Worm (Caenorhabditis elegans) whole organism, young adult: ENCODE measurements around the gene lgc-38.

ENCODE experiments used
- B0261.1 ChIP-seq: sonication (generic microtip); optimal IDR thresholded peaks from 2 replicates; lab custom pipeline; 2016; ENCODE audit warnings: mild to moderate bottlenecking, missing genetic modification characterization, moderate library complexity, missing compliant biosample characterization
- C06A6.2 ChIP-seq: fragments of 200-800 bp; sonication (Bioruptor generic); conservative IDR thresholded peaks from 2 replicates; pipeline ENCODE4 v1.3.6; 2022; ENCODE audit warnings: missing genetic modification characterization, missing compliant biosample characterization
- D2030.7 ChIP-seq: fragments of 200-800 bp; sonication (Bioruptor generic); IDR thresholded peaks from 2 replicates; pipeline ENCODE4 v1.3.6; 2022; ENCODE audit warnings: missing genetic modification reagents, missing genetic modification characterization, missing compliant biosample characterization
- F10E7.11 ChIP-seq: sonication (generic microtip); optimal IDR thresholded peaks from 2 replicates; lab custom pipeline; 2017; ENCODE audit warnings: mild to moderate bottlenecking, missing genetic modification characterization, moderate library complexity, missing compliant biosample characterization
- F23B12.7 ChIP-seq: sonication (generic microtip); optimal IDR thresholded peaks from 2 replicates; lab custom pipeline; 2017; ENCODE audit warnings: missing genetic modification characterization, mild to moderate bottlenecking, missing compliant biosample characterization, antibody characterized with exemption, moderate library complexity; ENCODE audit not compliant: insufficient read depth
- F37B4.10 ChIP-seq: fragments of 200-800 bp; sonication (Bioruptor generic); IDR thresholded peaks from 2 replicates; pipeline ENCODE4 v1.3.6; 2022; ENCODE audit warnings: missing genetic modification characterization, missing compliant biosample characterization
- F57A8.1 ChIP-seq: fragments of 200-800 bp; sonication (Bioruptor generic); optimal IDR thresholded peaks from 2 replicates; lab custom pipeline; 2018; ENCODE audit warnings: mild to moderate bottlenecking, missing genetic modification characterization, moderate library complexity, missing compliant biosample characterization
- K11D2.4 ChIP-seq: fragments of 200-800 bp; sonication (Bioruptor generic); IDR thresholded peaks from 2 replicates; pipeline ENCODE4 v1.3.6; 2022; ENCODE audit warnings: missing genetic modification reagents, missing genetic modification characterization, missing compliant biosample characterization
- Y56A3A.18 ChIP-seq: fragments of 200-800 bp; sonication (Bioruptor generic); IDR thresholded peaks from 2 replicates; pipeline ENCODE4 v1.3.6; 2022; ENCODE audit warnings: missing genetic modification reagents, missing genetic modification characterization, missing compliant biosample characterization
- ZK185.1 ChIP-seq: sonication (generic microtip); optimal IDR thresholded peaks from 2 replicates; lab custom pipeline; 2016; ENCODE audit warnings: mild to moderate bottlenecking, missing genetic modification characterization, missing compliant biosample characterization; ENCODE audit not compliant: poor library complexity, severe bottlenecking
- ama-1 ChIP-seq, 3 experiments: fragments of 150-350 bp in 1 of 3; sonication (generic microtip) in 2 of 3; optimal IDR thresholded peaks; 2 replicates each; lab custom pipeline; 2014 to 2018; ENCODE audit warnings: missing biosample characterization in 2 of 3, missing genetic modification characterization in 2 of 3, missing genetic modification reagents in 2 of 3
- aptf-2 ChIP-seq: fragments of 200-800 bp; sonication (Bioruptor generic); conservative IDR thresholded peaks from 2 replicates; pipeline ENCODE4 v1.3.6; 2022; ENCODE audit warnings: missing genetic modification reagents, missing genetic modification characterization, missing compliant biosample characterization
- aptf-3 ChIP-seq: fragments of 200-800 bp; sonication (Bioruptor generic); IDR thresholded peaks from 2 replicates; pipeline ENCODE4 v1.3.6; 2022; ENCODE audit warnings: missing genetic modification characterization, missing compliant biosample characterization
- atf-7 ChIP-seq: sonication (generic microtip); optimal IDR thresholded peaks from 2 replicates; lab custom pipeline; 2017; ENCODE audit warnings: mild to moderate bottlenecking, missing genetic modification characterization, missing compliant biosample characterization
- athp-1 ChIP-seq: sonication (generic microtip); optimal IDR thresholded peaks from 2 replicates; lab custom pipeline; 2017; ENCODE audit warnings: mild to moderate bottlenecking, missing genetic modification characterization, missing compliant biosample characterization
- bed-2 ChIP-seq: fragments of 200-800 bp; sonication (Bioruptor generic); IDR thresholded peaks from 2 replicates; pipeline ENCODE4 v1.3.6; 2022; ENCODE audit warnings: missing genetic modification reagents, missing genetic modification characterization, missing compliant biosample characterization
- cebp-1 ChIP-seq, 2 experiments: fragments of 200-800 bp in 1 of 2; sonication (Bioruptor generic) in 1 of 2; sonication (generic microtip) in 1 of 2; IDR thresholded peaks in 1 of 2; optimal IDR thresholded peaks in 1 of 2; 2 replicates each; pipeline versions ENCODE4 v1.3.6 to Lab custom; 2017 to 2022; ENCODE audit warnings: missing compliant biosample characterization in 2 of 2, missing genetic modification characterization in 2 of 2, mild to moderate bottlenecking in 1 of 2, missing genetic modification reagents in 1 of 2, moderate library complexity in 1 of 2
- ceh-40 ChIP-seq: fragments of 200-800 bp; sonication (Bioruptor generic); IDR thresholded peaks from 2 replicates; pipeline ENCODE4 v1.3.6; 2022; ENCODE audit warnings: missing genetic modification characterization, missing compliant biosample characterization
- ceh-79 ChIP-seq: sonication (generic microtip); optimal IDR thresholded peaks from 2 replicates; lab custom pipeline; 2017; ENCODE audit warnings: mild to moderate bottlenecking, missing genetic modification characterization, missing compliant biosample characterization
- chd-7 ChIP-seq: sonication (generic microtip); optimal IDR thresholded peaks from 2 replicates; lab custom pipeline; 2016; ENCODE audit warnings: mild to moderate bottlenecking, missing genetic modification characterization, moderate library complexity, missing compliant biosample characterization
- die-1 ChIP-seq: sonication (generic microtip); optimal IDR thresholded peaks from 2 replicates; lab custom pipeline; 2016; ENCODE audit warnings: missing genotype, mild to moderate bottlenecking, missing genetic modification characterization, missing compliant biosample characterization
- dpl-1 ChIP-seq: fragments of 150-350 bp; optimal IDR thresholded peaks from 2 replicates; lab custom pipeline; 2014; ENCODE audit warnings: missing biosample characterization, missing genetic modification reagents, missing genetic modification characterization
- egl-44 ChIP-seq: fragments of 200-800 bp; sonication (Bioruptor generic); IDR thresholded peaks from 2 replicates; pipeline ENCODE4 v1.3.6; 2022; ENCODE audit warnings: missing genetic modification reagents, missing genetic modification characterization, missing compliant biosample characterization
- egrh-3 ChIP-seq: fragments of 200-800 bp; sonication (Bioruptor generic); IDR thresholded peaks from 2 replicates; pipeline ENCODE4 v1.3.6; 2022; ENCODE audit warnings: missing genetic modification reagents, missing genetic modification characterization, missing compliant biosample characterization
- ets-4 ChIP-seq: fragments of 200-800 bp; sonication (Bioruptor generic); optimal IDR thresholded peaks from 2 replicates; lab custom pipeline; 2018; ENCODE audit warnings: mild to moderate bottlenecking, missing genetic modification characterization, missing compliant biosample characterization
- him-1 ChIP-seq: sonication (generic microtip); optimal IDR thresholded peaks from 2 replicates; lab custom pipeline; 2016; ENCODE audit warnings: missing genotype, missing genetic modification reagents, missing genetic modification characterization, missing compliant biosample characterization
- hlh-26 ChIP-seq: fragments of 200-800 bp; sonication (Bioruptor generic); conservative IDR thresholded peaks from 2 replicates; pipeline ENCODE4 v1.3.6; 2022; ENCODE audit warnings: missing genetic modification reagents, missing genetic modification characterization, missing compliant biosample characterization
- hrde-1 ChIP-seq: sonication (generic microtip); optimal IDR thresholded peaks from 2 replicates; lab custom pipeline; 2016; ENCODE audit warnings: missing genetic modification characterization, mild to moderate bottlenecking, missing compliant biosample characterization, moderate library complexity, missing genotype, missing genetic modification reagents, borderline replicate concordance
- lag-1 ChIP-seq: fragments of 200-800 bp; sonication (Bioruptor generic); IDR thresholded peaks from 2 replicates; pipeline ENCODE4 v1.3.6; 2022; ENCODE audit warnings: missing genetic modification reagents, missing genetic modification characterization, missing compliant biosample characterization
- let-526 ChIP-seq: fragments of 200-800 bp; sonication (Bioruptor generic); IDR thresholded peaks from 2 replicates; pipeline ENCODE4 v1.3.6; 2022; ENCODE audit warnings: missing genetic modification reagents, missing genetic modification characterization, missing compliant biosample characterization
- lsy-27 ChIP-seq: sonication (generic microtip); optimal IDR thresholded peaks from 2 replicates; lab custom pipeline; 2017; ENCODE audit warnings: missing genetic modification characterization, mild to moderate bottlenecking, missing compliant biosample characterization, antibody characterized with exemption, missing genotype, borderline replicate concordance; ENCODE audit not compliant: insufficient read depth
- mes-4 ChIP-seq: sonication (generic microtip); optimal IDR thresholded peaks from 2 replicates; lab custom pipeline; 2016; ENCODE audit warnings: missing genotype, missing genetic modification characterization, missing compliant biosample characterization
- nfyb-1 ChIP-seq: fragments of 200-800 bp; sonication (Bioruptor generic); IDR thresholded peaks from 2 replicates; pipeline ENCODE4 v1.3.6; 2022; ENCODE audit warnings: missing genetic modification reagents, missing genetic modification characterization, missing compliant biosample characterization
- nhr-80 ChIP-seq: sonication (generic microtip); optimal IDR thresholded peaks from 2 replicates; lab custom pipeline; 2016; ENCODE audit warnings: missing genetic modification characterization, missing compliant biosample characterization
- nhr-90 ChIP-seq: sonication (generic microtip); optimal IDR thresholded peaks from 2 replicates; lab custom pipeline; 2016; ENCODE audit warnings: missing genotype, mild to moderate bottlenecking, missing genetic modification characterization, missing compliant biosample characterization
- pbrm-1 ChIP-seq: fragments of 200-800 bp; sonication (Bioruptor generic); IDR thresholded peaks from 2 replicates; pipeline ENCODE4 v1.3.6; 2022; ENCODE audit warnings: missing genetic modification reagents, missing genetic modification characterization, missing compliant biosample characterization
- pha-4 ChIP-seq: fragments of 150-350 bp; sonication (generic microtip); optimal IDR thresholded peaks from 2 replicates; lab custom pipeline; 2014; ENCODE audit warnings: missing biosample characterization, missing genetic modification reagents, missing genetic modification characterization
- sea-2 ChIP-seq: fragments of 200-800 bp; sonication (Bioruptor generic); IDR thresholded peaks from 2 replicates; pipeline ENCODE4 v1.3.6; 2022; ENCODE audit warnings: missing genetic modification characterization, missing compliant biosample characterization
- snpc-1.3 ChIP-seq: sonication (generic microtip); optimal IDR thresholded peaks from 2 replicates; lab custom pipeline; 2017; ENCODE audit warnings: missing genetic modification characterization, mild to moderate bottlenecking, missing compliant biosample characterization, antibody characterized with exemption, moderate library complexity, missing genotype, missing genetic modification reagents; ENCODE audit not compliant: insufficient read depth
- snpc-3.4 ChIP-seq: sonication (generic microtip); optimal IDR thresholded peaks from 2 replicates; lab custom pipeline; 2017; ENCODE audit warnings: missing genetic modification characterization, mild to moderate bottlenecking, missing compliant biosample characterization, antibody characterized with exemption, moderate library complexity, missing genotype, missing genetic modification reagents
- unc-130 ChIP-seq: sonication (generic microtip); optimal IDR thresholded peaks from 2 replicates; lab custom pipeline; 2016; ENCODE audit warnings: missing genetic modification reagents, missing genetic modification characterization, missing compliant biosample characterization
- zfh-2 ChIP-seq: fragments of 200-800 bp; sonication (Bioruptor generic); conservative IDR thresholded peaks from 2 replicates; pipeline ENCODE4 v1.3.6; 2022; ENCODE audit warnings: missing genetic modification reagents, missing genetic modification characterization, missing compliant biosample characterization
- zim-3 ChIP-seq: sonication (generic microtip); optimal IDR thresholded peaks from 2 replicates; lab custom pipeline; 2017; ENCODE audit warnings: mild to moderate bottlenecking, missing genetic modification characterization, moderate library complexity, missing compliant biosample characterization
- ztf-18 ChIP-seq: sonication (generic microtip); optimal IDR thresholded peaks from 2 replicates; lab custom pipeline; 2016; ENCODE audit warnings: missing genotype, mild to moderate bottlenecking, missing genetic modification characterization, missing compliant biosample characterization
- ztf-22 ChIP-seq: fragments of 200-800 bp; sonication (Bioruptor generic); optimal IDR thresholded peaks from 2 replicates; lab custom pipeline; 2018; ENCODE audit warnings: mild to moderate bottlenecking, missing genetic modification characterization, moderate library complexity, missing compliant biosample characterization
- ztf-6 ChIP-seq: fragments of 200-800 bp; sonication (Bioruptor generic); IDR thresholded peaks from 2 replicates; pipeline ENCODE4 v1.3.6; 2022; ENCODE audit warnings: missing genetic modification reagents, missing genetic modification characterization, missing compliant biosample characterization

The lgc-38 gene

ce11 chrIII:6971662-6972284 lies 37.2 kb upstream of the lgc-38 start, which contains the start of the genes eef-1A.1 and rfc-4 (continued):
- TF ChIP-seq lsy-27 (tag; lab: Kevin White, UChicago) (peak; percentile 60), K11D2.4 (GFP tag; lab: Robert Waterston, UW) (peak; percentile 84), snpc-1.3 (tag; lab: Kevin White, UChicago) (peak; percentile 95), zfh-2 (GFP tag; lab: Robert Waterston, UW) (no peak), athp-1 (tag; lab: Kevin White, UChicago) (peak; percentile 51), ztf-22 (no peak), nhr-90 (tag; lab: Kevin White, UChicago) (peak; percentile 18), F23B12.7 (tag; lab: Kevin White, UChicago) (peak; percentile 97), aptf-2 (GFP tag; lab: Robert Waterston, UW) (no peak), D2030.7 (peak; percentile 84), nfyb-1 (peak; percentile 94), ets-4 (no peak), bed-2 (GFP tag; lab: Robert Waterston, UW) (no peak), lag-1 (GFP tag; lab: Robert Waterston, UW) (no peak), nhr-80 (tag; lab: Kevin White, UChicago) (peak; percentile 79), him-1 (tag; lab: Kevin White, UChicago) (peak; percentile 60), aptf-3 (GFP tag; lab: Robert Waterston, UW) (no peak), die-1 (tag; lab: Kevin White, UChicago) (peak; percentile 18), ztf-6 (GFP tag; lab: Robert Waterston, UW) (0 out of 2 replicates have a peak, but pooled peaks have one; percentile 17), ceh-40 (no peak), egl-44 (GFP tag; lab: Robert Waterston, UW) (0 out of 2 replicates have a peak, but pooled peaks have one; percentile 43), snpc-3.4 (tag; lab: Kevin White, UChicago) (peak; percentile 92), F37B4.10 (GFP tag; lab: Robert Waterston, UW) (no peak), ama-1 (optimal IDR thresholded peaks at IDR 0.05; lab: Kevin White, UChicago) (peak; percentile 61), ama-1 (GFP tag; optimal IDR thresholded peaks at IDR 0.05; lab: Kevin White, UChicago) (no peak), ZK185.1 (tag; lab: Kevin White, UChicago) (peak; percentile 92), egrh-3 (peak; percentile 83), sea-2 (GFP tag; lab: Robert Waterston, UW) (no peak), B0261.1 (peak; percentile 15), ztf-18 (tag; lab: Kevin White, UChicago) (peak; percentile 75), chd-7 (tag; lab: Kevin White, UChicago) (peak; percentile 75), pbrm-1 (GFP tag; lab: Robert Waterston, UW) (peak; percentile 93), ceh-79 (no peak), dpl-1 (GFP tag; lab: Kevin White, UChicago) (peak; percentile 82), mes-4 (tag; lab: Kevin White, UChicago) (no peak), hlh-26 (GFP tag; lab: Robert Waterston, UW) (no peak), cebp-1 (GFP tag; IDR thresholded peaks at IDR 0.05; lab: Robert Waterston, UW) (peak; percentile 88), cebp-1 (tag; optimal IDR thresholded peaks at IDR 0.05; lab: Kevin White, UChicago) (peak; percentile 95), F10E7.11 (tag; lab: Kevin White, UChicago) (no peak), F57A8.1 (GFP tag; lab: Kevin White, UChicago) (no peak), C06A6.2 (GFP tag; lab: Robert Waterston, UW) (peak; percentile 72), unc-130 (GFP tag; lab: Kevin White, UChicago) (peak; percentile 67), pha-4 (tag; lab: Kevin White, UChicago) (peak; percentile 93), let-526 (GFP tag; lab: Robert Waterston, UW) (peak; percentile 71; the same call in 1 of the 2 replicates), atf-7 (tag; lab: Kevin White, UChicago) (peak; percentile 57), hrde-1 (tag; lab: Kevin White, UChicago) (peak; percentile 20), zim-3 (tag; lab: Kevin White, UChicago) (no peak), Y56A3A.18 (GFP tag; lab: Robert Waterston, UW) (no peak)
